Fruit fly (Drosophila melanogaster): ENCODE data around the gene CG3225.

- TF ChIP-seq jim (GFP tag; optimal IDR thresholded peaks at IDR 0.05) (no peak), Abd-B (GFP tag; optimal IDR thresholded peaks at IDR 0.05) (no peak), lola (GFP tag; optimal IDR thresholded peaks at IDR 0.05) (no peak)
These were observed 5.6 kb downstream of the CG3225 start, which contains the start of gene CG15629 for dm6 chr2L:4812261-4813022.

Data from whole organism, wandering third instar larva.